Fruit fly (Drosophila melanogaster) S2 (cell line): ENCODE measurements around the gene CG3857.

Source experiments
- CG8478 ChIP-seq: fragments of >200 bp; optimal IDR thresholded peaks from 2 replicates; lab custom pipeline; 2018
- CTCF ChIP-seq, 2 experiments: fragments of >200 bp; optimal IDR thresholded peaks; 2 replicates each; lab custom pipeline; 2018

Gene CG3857

dm6 chrX:1966779-1967520 is 27.1 kb upstream of the CG3857 start:
- TF ChIP-seq CG8478 (no peak), CTCF (optimal IDR thresholded peaks at IDR 0.05; lab: Kevin White, UChicago) (no peak)

- TF ChIP-seq CTCF (optimal IDR thresholded peaks at IDR 0.05; lab: Kevin White, UChicago) (no peak), CG8478 (no peak)
Observed at dm6 chrX:1965979-1966778, 26.3 kb upstream of the CG3857 start.

dm6 chrX:1965512-1965911 is 25.7 kb upstream of the CG3857 start:
- TF ChIP-seq CG8478 = no peak
- TF ChIP-seq CTCF (optimal IDR thresholded peaks at IDR 0.05; lab: Kevin White, UChicago) = no peak

DNA sequence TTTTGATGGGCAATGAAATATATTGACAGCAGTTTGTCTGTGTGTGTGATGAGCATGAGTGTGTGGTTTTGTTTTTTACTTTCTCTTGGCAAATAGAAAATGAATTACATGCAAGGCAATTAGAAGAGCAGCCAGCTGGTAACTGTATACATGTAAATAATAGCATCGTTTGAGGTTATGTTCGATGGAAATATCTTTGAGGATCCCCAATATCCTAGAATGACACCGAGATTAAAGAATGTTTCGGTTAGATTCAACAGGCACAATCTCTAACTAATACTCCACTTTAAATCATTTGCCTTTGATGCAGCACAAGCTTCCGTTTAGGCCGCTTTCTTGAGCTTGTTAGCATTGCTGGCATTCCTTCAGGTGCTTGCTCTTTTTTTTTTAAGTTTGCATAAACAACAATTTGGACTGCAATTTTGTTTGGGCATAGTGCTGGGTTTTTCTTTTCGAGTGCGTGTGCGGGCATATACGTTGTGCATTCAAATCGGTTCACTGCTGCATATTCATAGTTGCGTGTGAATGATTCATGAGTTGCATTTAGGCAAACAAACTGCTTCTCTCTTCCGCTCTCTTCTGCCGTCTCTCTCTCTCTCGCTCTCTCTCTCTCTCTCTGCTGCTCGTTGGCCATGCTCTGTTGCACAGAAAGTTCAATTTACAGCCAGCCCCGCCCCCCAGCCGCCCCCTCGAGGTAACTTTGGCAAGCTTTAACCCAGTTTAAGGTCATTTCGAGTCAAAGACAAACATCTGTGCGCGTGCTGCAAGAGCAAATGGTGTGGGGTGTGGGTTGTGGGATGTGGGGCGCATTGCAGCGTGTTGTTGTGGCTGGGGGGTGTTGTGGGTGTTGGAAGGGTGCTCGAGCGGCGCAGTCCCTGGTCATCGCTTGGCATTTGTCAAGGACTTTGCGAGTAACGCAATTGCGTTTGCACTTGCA is 24.8 kb upstream of the CG3857 start:
- TF ChIP-seq CG8478 = no peak
- no peak for TF ChIP-seq CTCF (optimal IDR thresholded peaks at IDR 0.05; lab: Kevin White, UChicago)

DNA sequence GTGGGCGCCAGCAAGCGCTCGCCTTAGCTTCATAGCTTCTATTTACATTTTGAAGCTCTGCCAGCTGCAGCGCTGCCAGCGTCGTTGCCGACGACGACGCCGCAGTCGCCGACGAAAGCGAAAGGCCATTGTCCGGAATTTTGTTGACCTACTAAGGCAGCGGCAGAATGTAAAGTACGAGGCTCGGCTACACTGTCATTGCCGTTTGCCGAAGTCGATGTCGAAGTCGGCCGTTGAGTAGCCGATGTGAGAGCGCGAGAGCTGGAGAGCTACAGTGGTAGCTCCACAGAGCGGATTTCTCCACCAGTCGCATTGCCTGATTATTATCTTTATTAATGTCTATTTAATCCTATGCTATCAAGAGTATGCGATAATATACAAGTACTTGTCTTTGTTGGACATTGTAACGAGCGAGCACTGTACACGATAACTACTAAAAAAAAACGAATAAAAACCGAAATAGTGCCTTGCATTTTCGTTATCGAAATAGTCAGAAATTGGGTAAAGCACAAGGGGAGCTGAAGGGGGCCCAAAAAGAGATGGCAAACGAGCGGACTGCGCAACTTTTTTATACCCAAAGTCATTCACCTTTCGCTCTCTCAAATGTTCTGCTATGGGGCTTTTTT is 23.9 kb upstream of the CG3857 start:
- TF ChIP-seq CTCF (optimal IDR thresholded peaks at IDR 0.05; lab: Kevin White, UChicago) (no peak), CG8478 (no peak)

DNA sequence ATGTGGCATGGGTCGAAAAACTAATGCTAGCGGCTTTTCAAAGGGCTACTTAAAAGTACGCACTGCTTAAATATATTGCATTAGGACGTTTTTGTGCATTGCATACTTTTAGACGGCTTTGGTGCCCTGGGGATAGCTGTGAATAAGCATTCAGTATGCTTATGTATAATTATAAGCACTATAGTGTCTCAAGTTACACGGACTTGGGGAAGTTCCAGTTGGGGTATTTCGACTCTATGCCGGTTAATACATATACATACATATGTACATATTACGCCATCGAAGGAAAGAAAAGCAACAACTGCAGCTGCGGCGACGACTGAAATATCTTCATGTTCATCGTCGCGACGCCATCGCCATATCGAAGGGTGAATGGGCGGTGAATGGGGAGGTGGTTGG is 23.4 kb upstream of the CG3857 start:
- TF ChIP-seq CTCF (optimal IDR thresholded peaks at IDR 0.05; lab: Kevin White, UChicago) = no peak
- TF ChIP-seq CG8478 = no peak

DNA sequence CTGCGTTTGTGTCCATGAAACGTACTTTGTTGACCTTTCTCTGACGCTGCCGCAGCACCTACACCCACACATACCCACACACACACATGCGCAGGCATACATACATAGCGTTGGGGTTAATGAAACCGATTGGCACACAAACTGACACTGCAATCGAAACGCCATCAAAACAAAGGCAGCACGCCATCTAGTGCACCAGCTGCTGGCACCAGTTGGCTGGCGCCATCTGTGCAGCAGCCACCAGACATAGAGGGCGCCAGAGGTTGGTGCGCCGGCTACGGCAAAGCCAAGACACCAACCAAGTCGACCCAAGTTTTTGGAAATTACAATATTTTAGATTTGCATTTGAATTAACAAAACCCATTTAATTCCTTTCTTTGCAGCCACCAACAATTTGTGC is 13.1 kb upstream of the CG3857 start:
- TF ChIP-seq CTCF (optimal IDR thresholded peaks at IDR 0.05; lab: Kevin White, UChicago) (peak; percentile 99 to 100), CG8478 (no peak)

dm6 chrX:1951391-1952066 is 11.7 kb upstream of the CG3857 start:
- no peak for TF ChIP-seq CTCF (optimal IDR thresholded peaks at IDR 0.05; lab: Kevin White, UChicago)
- TF ChIP-seq CG8478 = no peak

DNA sequence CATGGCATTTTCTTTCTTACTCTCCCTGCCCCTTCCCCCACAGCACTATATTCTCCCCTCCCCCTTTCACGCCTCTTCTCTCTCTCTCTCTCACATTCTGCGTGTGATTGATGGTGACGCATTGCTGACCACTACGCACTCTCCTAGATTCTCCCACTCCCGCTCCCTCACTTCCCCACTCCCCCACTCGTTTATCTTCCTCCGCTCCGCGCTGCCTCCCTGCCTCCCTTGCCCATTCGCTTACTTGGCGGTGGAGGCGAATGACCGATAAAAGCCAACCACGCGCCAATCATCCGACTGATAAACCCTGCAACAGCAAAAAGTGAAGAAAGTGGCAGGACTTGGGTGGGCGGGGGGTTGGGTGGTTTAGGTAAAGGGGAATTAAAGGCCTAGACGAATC is 10.5 kb upstream of the CG3857 start:
- TF ChIP-seq CTCF (optimal IDR thresholded peaks at IDR 0.05; lab: Kevin White, UChicago) (no peak), CG8478 (no peak)

DNA sequence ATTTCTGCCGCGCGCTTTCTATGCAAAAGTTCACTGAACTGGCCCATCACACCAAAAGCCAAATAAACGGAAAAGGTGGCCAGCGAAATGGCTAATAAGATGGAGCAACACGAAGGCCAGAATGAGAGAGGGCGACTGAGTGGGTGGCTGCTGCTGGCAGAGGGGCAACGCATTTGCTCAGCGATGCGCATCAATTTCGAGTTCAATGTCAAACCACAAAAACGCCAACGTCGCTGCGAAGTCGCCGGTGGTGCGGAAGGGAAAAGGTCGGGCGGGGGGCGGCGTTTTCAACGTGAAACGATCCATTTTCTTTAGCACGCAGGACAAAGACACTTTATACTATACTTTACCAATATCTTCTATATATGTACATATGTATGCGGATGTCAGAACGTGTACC is 9.8 kb upstream of the CG3857 start:
- no peak for TF ChIP-seq CG8478
- TF ChIP-seq CTCF (optimal IDR thresholded peaks at IDR 0.05; lab: Kevin White, UChicago) = no peak

dm6 chrX:1948508-1949065 is 8.7 kb upstream of the CG3857 start:
- TF ChIP-seq CTCF (optimal IDR thresholded peaks at IDR 0.05; lab: Kevin White, UChicago) = no peak
- TF ChIP-seq CG8478 = no peak

DNA sequence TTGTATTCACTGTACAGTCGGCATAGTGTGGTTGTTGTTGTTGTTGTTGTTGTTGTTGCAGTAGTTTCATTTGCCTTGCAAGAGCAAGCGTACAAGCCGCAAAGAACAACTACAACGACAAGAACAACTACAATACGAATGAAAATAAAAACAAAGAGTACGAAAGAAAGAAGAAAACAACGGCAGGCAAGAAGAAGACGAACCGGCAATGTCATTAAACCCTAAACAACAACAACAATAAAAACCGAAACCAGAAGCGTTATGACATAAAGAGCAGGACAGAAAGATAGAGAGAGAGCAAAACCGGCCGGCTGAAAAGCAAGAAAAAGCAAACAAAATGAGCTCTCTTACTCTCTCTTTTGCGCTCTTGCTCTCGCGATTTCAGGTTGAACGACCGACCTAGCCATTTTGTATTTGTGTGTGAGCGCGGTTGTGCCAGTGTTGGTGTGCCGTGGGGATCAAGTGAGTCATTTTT is 8.1 kb upstream of the CG3857 start:
- no peak for TF ChIP-seq CTCF (optimal IDR thresholded peaks at IDR 0.05; lab: Kevin White, UChicago)
- TF ChIP-seq CG8478 = no peak

DNA sequence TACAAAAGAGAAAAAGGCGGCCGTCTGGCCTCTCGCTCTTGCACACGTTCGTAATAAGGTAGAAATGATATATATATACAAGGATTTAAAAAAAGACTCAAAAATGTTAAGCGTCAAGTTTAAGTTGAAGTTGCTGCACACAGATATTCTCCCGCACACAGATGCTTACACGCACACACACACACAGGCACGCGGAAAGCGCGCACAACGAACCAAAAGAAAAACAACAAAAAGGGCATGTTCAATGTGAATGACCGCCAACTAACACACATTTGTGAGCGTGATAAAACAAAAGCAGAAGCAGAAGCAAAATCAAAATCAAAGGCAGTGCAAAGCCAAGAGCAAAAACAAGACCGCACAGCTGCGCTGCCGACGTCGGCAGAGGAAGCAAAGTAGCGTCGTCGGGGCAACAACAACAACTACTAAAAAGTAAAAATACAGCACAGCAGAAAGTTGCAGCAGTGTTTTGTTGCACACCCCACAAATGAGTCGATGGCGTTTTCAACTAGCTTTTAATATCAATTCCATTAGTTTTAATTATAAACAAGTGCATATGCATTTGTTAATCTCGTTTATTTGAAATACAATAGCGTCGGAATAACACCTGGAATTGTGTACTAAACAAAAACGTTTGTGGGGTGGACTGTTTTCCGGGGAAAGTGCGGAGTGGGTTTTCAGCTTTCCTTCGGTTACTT is 7.5 kb upstream of the CG3857 start:
- TF ChIP-seq CTCF (optimal IDR thresholded peaks at IDR 0.05; lab: Kevin White, UChicago) (no peak), CG8478 (no peak)
